Fruit fly (Drosophila melanogaster): ENCODE data around the gene CG10654.

Gene CG10654

dm6 chr3L:12501249-12501648 lies 6.4 kb downstream of the CG10654 start, which contains the start of the genes CG10638 and CG10681 (continued):
- TF ChIP-seq CG17912 (GFP tag; optimal IDR thresholded peaks at IDR 0.05) (no peak), jumu (GFP tag; optimal IDR thresholded peaks at IDR 0.05) (no peak), CG7556 (GFP tag; optimal IDR thresholded peaks at IDR 0.05) (peak; percentile 17), CG18011 (GFP tag; optimal IDR thresholded peaks at IDR 0.05) (peak; percentile 30), dati (GFP tag; IDR thresholded peaks at IDR 0.05) (no peak), aop (GFP tag; IDR thresholded peaks at IDR 0.05) (no peak), gce (GFP tag; IDR thresholded peaks at IDR 0.05) (no peak), sima (GFP tag; optimal IDR thresholded peaks at IDR 0.05) (no peak), Dip2 (GFP tag; IDR thresholded peaks at IDR 0.05) (no peak), ac (GFP tag; optimal IDR thresholded peaks at IDR 0.05) (no peak), stwl (tag; optimal IDR thresholded peaks at IDR 0.05) (peak; percentile 86), vvl (GFP tag; IDR thresholded peaks at IDR 0.05) (peak; percentile 50), peb (GFP tag; IDR thresholded peaks at IDR 0.05) (no peak), CG17568 (GFP tag; optimal IDR thresholded peaks at IDR 0.05) (no peak), en (GFP tag; optimal IDR thresholded peaks at IDR 0.05) (no peak), pum (GFP tag; optimal IDR thresholded peaks at IDR 0.05) (no peak), mirr (GFP tag; optimal IDR thresholded peaks at IDR 0.05) (no peak), Scr (GFP tag; IDR thresholded peaks at IDR 0.05; ENCODE audit: partially characterized antibody) (0 out of 2 replicates have a peak, but pooled peaks have one; percentile 11), Awh (GFP tag; IDR thresholded peaks at IDR 0.05) (no peak), Fer2 (tag; optimal IDR thresholded peaks at IDR 0.05) (no peak), Hmx (GFP tag; optimal IDR thresholded peaks at IDR 0.05) (peak; percentile 0), sug (tag; optimal IDR thresholded peaks at IDR 0.05) (peak; percentile 40), zen (tag; optimal IDR thresholded peaks at IDR 0.05) (peak; percentile 8), CG7271 (tag; optimal IDR thresholded peaks at IDR 0.05) (no peak), unpg (GFP tag; optimal IDR thresholded peaks at IDR 0.05) (peak; percentile 54), YL-1 (GFP tag; optimal IDR thresholded peaks at IDR 0.05) (peak; percentile 81), CG8290 (GFP tag; optimal IDR thresholded peaks at IDR 0.05) (peak; percentile 71), CG8290 (tag; optimal IDR thresholded peaks at IDR 0.05) (no peak), slou (GFP tag; optimal IDR thresholded peaks at IDR 0.05) (no peak), CG6254 (GFP tag; optimal IDR thresholded peaks at IDR 0.05) (peak; percentile 20), nerfin-2 (GFP tag; IDR thresholded peaks at IDR 0.05; ENCODE audit: partially characterized antibody) (no peak), ab (GFP tag; optimal IDR thresholded peaks at IDR 0.05) (no peak), CG11456 (GFP tag; IDR thresholded peaks at IDR 0.05) (no peak), z (GFP tag; IDR thresholded peaks at IDR 0.05) (no peak), HLH3B (GFP tag; IDR thresholded peaks at IDR 0.05) (no peak), ken (GFP tag; IDR thresholded peaks at IDR 0.05) (no peak; the same call in 2 of the 3 replicates), tin (GFP tag; optimal IDR thresholded peaks at IDR 0.05) (peak; percentile 43), dm (GFP tag; optimal IDR thresholded peaks at IDR 0.05) (no peak), CG4707 (GFP tag; optimal IDR thresholded peaks at IDR 0.05) (no peak), knrl (GFP tag; IDR thresholded peaks at IDR 0.05; ENCODE audit: partially characterized antibody) (no peak), CG18619 (GFP tag; optimal IDR thresholded peaks at IDR 0.05) (no peak), klu (GFP tag; IDR thresholded peaks at IDR 0.05) (no peak), Lhr (GFP tag; optimal IDR thresholded peaks at IDR 0.05) (peak; percentile 45), pnt (GFP tag; optimal IDR thresholded peaks at IDR 0.05) (no peak), CG11696 (GFP tag; IDR thresholded peaks at IDR 0.05) (no peak), bbx (GFP tag; IDR thresholded peaks at IDR 0.05; ENCODE audit: partially characterized antibody) (no peak), CG6272 (GFP tag; IDR thresholded peaks at IDR 0.05) (no peak), kay (GFP tag; optimal IDR thresholded peaks at IDR 0.05) (peak; percentile 48), Hand (GFP tag; optimal IDR thresholded peaks at IDR 0.05) (no peak), h (optimal IDR thresholded peaks at IDR 0.05) (no peak), dmrt99B (tag; optimal IDR thresholded peaks at IDR 0.05) (no peak), hth (optimal IDR thresholded peaks at IDR 0.05) (no peak), Usf (GFP tag; optimal IDR thresholded peaks at IDR 0.05) (no peak)
